Worm (Caenorhabditis elegans) whole organism, early embryonic: Measurements from ENCODE around the gene K09E4.3.

ENCODE experiments used
- F13C5.2 ChIP-seq: sonication (generic microtip); optimal IDR thresholded peaks from 2 replicates; lab custom pipeline; 2017; ENCODE audit warnings: mild to moderate bottlenecking, missing genetic modification characterization, inconsistent platforms, missing compliant biosample characterization
- ama-1 ChIP-seq: fragments of 150-350 bp; optimal IDR thresholded peaks from 2 replicates; lab custom pipeline; 2014
- ceh-13 ChIP-seq: fragments of 200-800 bp; sonication (Bioruptor generic); optimal IDR thresholded peaks from 2 replicates; lab custom pipeline; 2018; ENCODE audit warnings: mild to moderate bottlenecking, missing genetic modification characterization, missing compliant biosample characterization
- ceh-36 ChIP-seq: sonication (generic microtip); optimal IDR thresholded peaks from 2 replicates; lab custom pipeline; 2016; ENCODE audit warnings: missing genetic modification characterization, inconsistent platforms, missing compliant biosample characterization
- flt-1 ChIP-seq: fragments of 200-800 bp; sonication (Bioruptor generic); IDR thresholded peaks from 2 replicates; pipeline ENCODE4 v1.3.6; 2022; ENCODE audit warnings: missing genetic modification characterization, missing compliant biosample characterization
- hmbx-1 ChIP-seq: sonication (generic microtip); optimal IDR thresholded peaks from 2 replicates; lab custom pipeline; 2016; ENCODE audit warnings: mild to moderate bottlenecking, missing genetic modification characterization, missing compliant biosample characterization
- hmg-4 ChIP-seq: fragments of 200-800 bp; sonication (Bioruptor generic); optimal IDR thresholded peaks from 2 replicates; lab custom pipeline; 2018; ENCODE audit warnings: mild to moderate bottlenecking, missing genetic modification characterization, missing compliant biosample characterization
- tbx-11 ChIP-seq: fragments of 200-800 bp; sonication (Bioruptor generic); IDR thresholded peaks from 2 replicates; pipeline ENCODE4 v1.3.6; 2022; ENCODE audit warnings: missing genetic modification characterization, missing compliant biosample characterization
- tbx-37 ChIP-seq: fragments of 200-800 bp; sonication (Bioruptor generic); conservative IDR thresholded peaks from 2 replicates; pipeline ENCODE4 v1.3.6; 2022; ENCODE audit warnings: missing genetic modification reagents, missing genetic modification characterization, missing compliant biosample characterization

ce11 chrII:14132733-14133132, 6.0 kb upstream of the K09E4.3 start, which contains the start of gene algn-3:
- no peak for TF ChIP-seq F13C5.2 (tag; lab: Kevin White, UChicago)
- TF ChIP-seq ceh-36 (tag; lab: Kevin White, UChicago) = no peak
- TF ChIP-seq hmg-4 (GFP tag; lab: Kevin White, UChicago) = no peak
- TF ChIP-seq ama-1 (lab: Kevin White, UChicago) = no peak
- TF ChIP-seq ceh-13 (GFP tag; lab: Kevin White, UChicago) = no peak
- no peak for TF ChIP-seq tbx-11 (GFP tag; lab: Robert Waterston, UW)
- TF ChIP-seq flt-1 (GFP tag; lab: Robert Waterston, UW) = no peak
- no peak for TF ChIP-seq hmbx-1 (tag; lab: Kevin White, UChicago)
- TF ChIP-seq tbx-37 = no peak
